Worm (Caenorhabditis elegans): ENCODE results near the gene jkk-1.

DNA sequence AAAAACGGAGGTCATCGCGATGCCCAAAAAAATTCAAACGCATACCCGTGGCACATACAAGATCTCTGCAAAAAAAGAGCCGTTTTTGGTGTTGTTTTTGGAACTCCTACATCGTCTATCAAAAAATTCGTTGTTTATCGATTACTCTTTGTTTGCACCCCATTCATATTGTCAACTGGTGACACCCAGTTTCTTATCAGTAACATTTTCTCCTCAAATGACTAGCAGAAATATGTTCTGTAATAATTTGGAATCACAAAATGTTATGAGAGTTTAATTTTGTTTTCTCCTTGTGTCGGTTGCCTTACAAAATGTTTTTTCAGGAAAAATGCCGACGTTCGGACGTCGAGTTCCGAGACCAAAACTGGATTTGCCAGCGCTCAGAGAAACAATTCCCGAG lies 6.5 kb downstream of the jkk-1 start, which contains the start of gene sek-4:
- TF ChIP-seq dve-1 (tag; optimal IDR thresholded peaks at IDR 0.05), result no peak
- no peak for TF ChIP-seq fkh-10 (GFP tag; optimal IDR thresholded peaks at IDR 0.05)
- no peak for TF ChIP-seq ref-2 (tag; optimal IDR thresholded peaks at IDR 0.05)
- no peak for TF ChIP-seq ama-1 (optimal IDR thresholded peaks at IDR 0.05)
- no peak for TF ChIP-seq hlh-15 (tag; optimal IDR thresholded peaks at IDR 0.05)
- TF ChIP-seq pqm-1 (tag; optimal IDR thresholded peaks at IDR 0.05), result no peak
- TF ChIP-seq ztf-16 (tag; optimal IDR thresholded peaks at IDR 0.05), result no peak
- TF ChIP-seq pat-9 (tag; optimal IDR thresholded peaks at IDR 0.05), result no peak
- TF ChIP-seq elt-2 (tag; optimal IDR thresholded peaks at IDR 0.05), result peak; percentile 10
- TF ChIP-seq mec-3 (tag; optimal IDR thresholded peaks at IDR 0.05; ENCODE audit: borderline replicate concordance), result no peak
- no peak for TF ChIP-seq pha-4 (tag; optimal IDR thresholded peaks at IDR 0.05)
- no peak for TF ChIP-seq dmd-4 (tag; optimal IDR thresholded peaks at IDR 0.05; ENCODE audit: borderline replicate concordance)
- no peak for TF ChIP-seq syd-9 (tag; optimal IDR thresholded peaks at IDR 0.05)
- no peak for TF ChIP-seq sdc-2 (tag; optimal IDR thresholded peaks at IDR 0.05)
